Worm (Caenorhabditis elegans): ENCODE results near the gene T13H10.2.

DNA sequence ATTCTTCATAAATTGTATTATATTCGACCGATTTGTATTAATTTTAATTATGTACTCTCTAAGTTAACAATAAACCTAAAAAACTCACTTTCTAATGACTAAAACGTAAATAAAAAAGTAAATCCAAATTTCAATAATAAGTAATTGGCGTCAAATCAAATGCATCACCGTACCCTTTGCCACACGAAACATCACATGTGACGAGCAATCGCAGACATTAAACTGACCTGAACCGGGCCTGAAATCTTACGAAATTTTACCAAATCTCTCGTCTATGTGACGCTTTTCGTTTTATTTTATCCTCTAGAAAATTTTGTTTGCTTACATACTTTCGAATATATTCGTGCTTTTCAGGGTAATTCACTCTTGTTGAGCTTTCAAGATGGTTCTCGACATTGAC, 39.3 kb downstream of the T13H10.2 start, which contains the start of the genes C47E12.2 and sars-1:
- TF ChIP-seq mdl-1 (tag; optimal IDR thresholded peaks at IDR 0.05): no peak
- no peak for TF ChIP-seq nhr-23 (tag; optimal IDR thresholded peaks at IDR 0.05)
- no peak for TF ChIP-seq nhr-76 (tag; optimal IDR thresholded peaks at IDR 0.05)
- TF ChIP-seq unc-39 (tag; optimal IDR thresholded peaks at IDR 0.05): no peak
- no peak for TF ChIP-seq elt-3 (tag; optimal IDR thresholded peaks at IDR 0.05)
- no peak for TF ChIP-seq nhr-11 (tag; optimal IDR thresholded peaks at IDR 0.05)
- TF ChIP-seq ceh-9 (tag; optimal IDR thresholded peaks at IDR 0.05): no peak
- TF ChIP-seq ama-1 (optimal IDR thresholded peaks at IDR 0.05): no peak
- no peak for TF ChIP-seq ZK546.5 (tag; optimal IDR thresholded peaks at IDR 0.05)
- TF ChIP-seq ceh-16 (tag; optimal IDR thresholded peaks at IDR 0.05): no peak
- no peak for TF ChIP-seq fkh-10 (GFP tag; optimal IDR thresholded peaks at IDR 0.05)
- no peak for TF ChIP-seq lin-39 (tag; optimal IDR thresholded peaks at IDR 0.05)
- no peak for TF ChIP-seq fos-1 (tag; optimal IDR thresholded peaks at IDR 0.05)
- no peak for TF ChIP-seq egl-27 (tag; optimal IDR thresholded peaks at IDR 0.05)
